Worm (Caenorhabditis elegans): ENCODE measurements around the gene C14E2.5.

C14E2.5 gene

DNA sequence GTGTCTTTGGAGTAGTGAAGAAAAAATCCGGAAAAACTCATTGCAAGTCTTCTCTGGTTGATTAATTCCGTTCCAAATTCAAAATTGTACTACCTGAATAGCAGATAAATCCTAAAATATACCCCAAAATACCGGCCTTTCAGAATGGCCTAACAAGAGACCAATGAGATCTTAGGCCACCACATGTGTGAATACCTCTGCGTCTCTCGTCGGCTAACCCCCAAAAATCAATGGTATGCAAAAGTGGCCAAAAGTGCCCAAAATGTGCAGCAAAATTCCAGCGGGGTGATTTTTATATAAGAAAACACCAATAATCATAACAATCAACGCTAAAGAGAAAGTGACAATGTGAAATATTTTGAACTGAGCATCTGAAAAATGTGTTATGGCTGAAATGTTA is 28.5 kb upstream of the C14E2.5 start, which contains the start of gene T26C11.9:
T26C11.9 (minus strand) TSS at position 254 of the 400 bp plus-strand sequence.
- TF ChIP-seq lin-38 (GFP tag; IDR thresholded peaks at IDR 0.05) (no peak), cey-2 (tag; optimal IDR thresholded peaks at IDR 0.05; ENCODE audit: borderline replicate concordance, insufficient read depth) (no peak), hif-1 (tag; optimal IDR thresholded peaks at IDR 0.05) (peak in 1 of 2 experiments; percentile 57), hmg-1.1 (GFP tag; IDR thresholded peaks at IDR 0.05) (peak; percentile 52; the same call in 1 of the 2 replicates), lsy-2 (tag; optimal IDR thresholded peaks at IDR 0.05) (peak in 1 of 2 experiments; percentile 3), lim-7 (GFP tag; IDR thresholded peaks at IDR 0.05) (no peak), dmd-9 (GFP tag; IDR thresholded peaks at IDR 0.05) (0 out of 2 replicates have a peak, but pooled peaks have one; percentile 12), duxl-1 (tag; optimal IDR thresholded peaks at IDR 0.05; ENCODE audit: poor library complexity) (peak; percentile 59), mes-2 (tag; optimal IDR thresholded peaks at IDR 0.05; ENCODE audit: poor library complexity, severe bottlenecking) (peak; percentile 89), nhr-6 (tag; optimal IDR thresholded peaks at IDR 0.05) (peak; percentile 72), aly-2 (tag; optimal IDR thresholded peaks at IDR 0.05) (no peak), dpl-1 (GFP tag; optimal IDR thresholded peaks at IDR 0.05) (peak; percentile 28)

DNA sequence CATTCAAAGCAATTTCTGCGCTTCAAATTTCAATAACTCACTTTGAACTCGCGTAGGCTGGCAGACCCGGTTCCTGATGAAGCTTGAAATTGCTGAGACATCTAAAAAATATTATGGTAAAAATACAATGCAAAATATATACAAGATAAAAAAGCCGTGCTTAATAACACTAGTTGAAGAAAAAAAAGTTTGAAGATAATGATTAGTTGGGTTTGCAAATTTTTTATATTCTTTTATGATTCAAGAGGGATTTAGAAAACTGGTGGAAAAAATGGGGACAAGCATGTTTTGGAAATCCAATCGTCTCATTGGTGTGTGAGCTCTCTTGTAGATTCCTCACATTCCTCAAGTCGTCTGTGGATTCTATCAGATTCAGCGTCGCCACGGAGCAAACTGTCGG is 27.5 kb upstream of the C14E2.5 start, which contains the start of gene ceh-21:
ceh-21 (minus strand) TSS at position 101 of the 400 bp plus-strand sequence.
- TF ChIP-seq lin-1 (GFP tag; IDR thresholded peaks at IDR 0.05) (no peak), unc-130 (GFP tag; optimal IDR thresholded peaks at IDR 0.05) (no peak), lsy-2 (tag; optimal IDR thresholded peaks at IDR 0.05) (no peak), duxl-1 (tag; optimal IDR thresholded peaks at IDR 0.05; ENCODE audit: poor library complexity) (no peak), ceh-82 (tag; optimal IDR thresholded peaks at IDR 0.05) (no peak), ZK337.2 (GFP tag; IDR thresholded peaks at IDR 0.05) (no peak), lin-29 (GFP tag; IDR thresholded peaks at IDR 0.05) (no peak), mdt-29 (GFP tag; IDR thresholded peaks at IDR 0.05) (no peak), set-16 (GFP tag; IDR thresholded peaks at IDR 0.05) (no peak), nhr-10 (tag; optimal IDR thresholded peaks at IDR 0.05) (no peak), nhr-42 (GFP tag; IDR thresholded peaks at IDR 0.05) (no peak), arid-1 (GFP tag; conservative IDR thresholded peaks at IDR 0.05) (no peak), saeg-2 (GFP tag; IDR thresholded peaks at IDR 0.05) (no peak)

DNA sequence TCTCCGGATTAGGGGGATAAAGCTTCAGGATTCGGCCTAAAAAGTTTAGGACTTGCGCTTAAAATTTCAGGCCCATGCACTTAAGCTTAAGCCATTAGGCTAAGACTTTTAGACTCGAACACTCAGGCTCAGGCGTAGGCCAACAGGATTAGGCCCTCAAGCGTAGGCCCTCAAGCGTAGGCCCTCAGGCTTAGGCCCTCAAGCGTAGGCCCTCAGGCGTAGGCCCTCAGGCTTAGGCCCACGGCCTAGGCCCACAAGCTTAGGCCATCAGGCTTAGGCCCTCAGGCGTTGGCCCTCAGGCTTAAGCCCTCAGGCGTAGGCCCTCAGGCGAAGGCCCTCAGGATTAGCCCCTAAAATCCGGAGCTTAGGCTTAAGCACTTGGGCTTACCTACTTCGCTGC is 25.4 kb upstream of the C14E2.5 start:
- TF ChIP-seq aha-1 (tag) (peak; percentile 38), ztf-11 (tag; optimal IDR thresholded peaks at IDR 0.05) (no peak), madf-5 (GFP tag; IDR thresholded peaks at IDR 0.05) (no peak), cey-2 (tag; optimal IDR thresholded peaks at IDR 0.05; ENCODE audit: borderline replicate concordance, insufficient read depth) (no peak), nhr-41 (GFP tag; IDR thresholded peaks at IDR 0.05) (0 out of 2 replicates have a peak, but pooled peaks have one; percentile 8), mes-2 (tag; optimal IDR thresholded peaks at IDR 0.05; ENCODE audit: poor library complexity, severe bottlenecking) (no peak), hif-1 (tag; optimal IDR thresholded peaks at IDR 0.05) (no peak), nhr-6 (tag; optimal IDR thresholded peaks at IDR 0.05) (no peak), tag-97 (GFP tag; IDR thresholded peaks at IDR 0.05) (no peak), dmd-6 (GFP tag; IDR thresholded peaks at IDR 0.05) (no peak), nhr-111 (GFP tag; optimal IDR thresholded peaks at IDR 0.05) (no peak), hlh-30 (tag; optimal IDR thresholded peaks at IDR 0.05; ENCODE audit: insufficient read depth) (no peak), nhr-48 (tag; optimal IDR thresholded peaks at IDR 0.05) (no peak), lin-13 (GFP tag; optimal IDR thresholded peaks at IDR 0.05) (no peak), R02D3.7 (tag; optimal IDR thresholded peaks at IDR 0.05) (no peak), unc-62 (GFP tag; optimal IDR thresholded peaks at IDR 0.05 in 1 of 2) (no peak), unc-62 (tag; optimal IDR thresholded peaks at IDR 0.05) (no peak), Y105C5A.15 (GFP tag; IDR thresholded peaks at IDR 0.05) (no peak), egl-43 (GFP tag; IDR thresholded peaks at IDR 0.05) (0 out of 2 replicates have a peak, but pooled peaks have one; percentile 5), madf-9 (GFP tag; conservative IDR thresholded peaks at IDR 0.05) (no peak), ZK546.5 (tag; optimal IDR thresholded peaks at IDR 0.05) (no peak), set-16 (GFP tag; IDR thresholded peaks at IDR 0.05) (peak; percentile 63), zip-11 (GFP tag; IDR thresholded peaks at IDR 0.05) (no peak), nhr-28 (tag; optimal IDR thresholded peaks at IDR 0.05) (no peak), nhr-42 (GFP tag; IDR thresholded peaks at IDR 0.05) (no peak), F44E2.7 (GFP tag; IDR thresholded peaks at IDR 0.05) (no peak), ces-1 (GFP tag; optimal IDR thresholded peaks at IDR 0.05) (no peak)

Data from whole organism, L4 larva.